Worm (Caenorhabditis elegans): ENCODE measurements around the gene C06H5.11.

DNA sequence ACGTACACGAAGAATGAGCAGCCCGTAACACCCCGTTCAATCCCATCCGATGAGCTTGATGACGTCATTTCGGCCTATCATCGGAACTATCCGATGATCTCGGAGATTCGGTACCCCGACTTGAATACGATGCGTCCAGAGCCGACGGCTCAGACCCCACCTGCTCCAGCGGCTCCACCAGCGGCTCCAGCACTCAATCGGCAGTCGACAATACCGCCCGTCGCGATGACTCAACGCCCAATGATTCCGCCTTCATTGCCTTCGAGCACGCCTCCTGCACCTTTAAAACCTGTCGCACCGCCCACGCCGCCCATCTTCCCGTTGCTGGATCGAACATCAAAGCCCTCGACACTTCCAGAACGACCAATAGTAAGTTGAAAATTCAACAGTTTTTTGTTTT, 34.3 kb upstream of the C06H5.11 start:
- TF ChIP-seq lin-35 (GFP tag; optimal IDR thresholded peaks at IDR 0.05) (no peak), rec-8 (tag; optimal IDR thresholded peaks at IDR 0.05) (no peak), B0035.1 (tag; optimal IDR thresholded peaks at IDR 0.05) (no peak)

All from whole organism, young adult.